Fruit fly (Drosophila melanogaster) whole organism, embryonic: ENCODE results near the gene lectin-29Ca.

Experiments used
- Antp ChIP-seq: fragments of 200-800 bp; sonication (Bioruptor generic); optimal IDR thresholded peaks from 3 replicates; lab custom pipeline; 2016; ENCODE audit warnings: missing biosample characterization, missing genetic modification characterization
- CG10147 ChIP-seq: fragments of 200-800 bp; sonication (Bioruptor generic); optimal IDR thresholded peaks from 2 replicates; lab custom pipeline; 2019; ENCODE audit warnings: missing biosample characterization, mild to moderate bottlenecking, missing genetic modification characterization, moderate library complexity
- CG11085 ChIP-seq: fragments of 200-800 bp; sonication (Bioruptor generic); IDR thresholded peaks from 2 replicates; pipeline ENCODE4 v1.3.6; 2022; ENCODE audit warnings: missing biosample characterization, missing genetic modification characterization
- CG12071 ChIP-seq: fragments of 200-800 bp; sonication (Bioruptor generic); optimal IDR thresholded peaks from 3 replicates; lab custom pipeline; 2018; ENCODE audit warnings: missing biosample characterization, mild to moderate bottlenecking, missing genetic modification characterization
- CG12104 ChIP-seq: fragments of 200-800 bp; sonication (Bioruptor generic); optimal IDR thresholded peaks from 3 replicates; lab custom pipeline; 2016; ENCODE audit warnings: missing biosample characterization, missing genetic modification characterization
- CG12219 ChIP-seq: fragments of 200-800 bp; sonication (Bioruptor generic); optimal IDR thresholded peaks from 3 replicates; lab custom pipeline; 2018; ENCODE audit warnings: missing biosample characterization, mild to moderate bottlenecking, missing genetic modification characterization
- CG15514 ChIP-seq: fragments of 200-800 bp; sonication (Bioruptor generic); optimal IDR thresholded peaks from 3 replicates; lab custom pipeline; 2017; ENCODE audit warnings: missing biosample characterization, missing genetic modification characterization, mild to moderate bottlenecking, moderate library complexity, missing genetic modification reagents
- CG16813 ChIP-seq: fragments of 200-800 bp; sonication (Bioruptor generic); IDR thresholded peaks from 3 replicates; pipeline ENCODE4 v1.3.6; 2022; ENCODE audit warnings: missing biosample characterization, missing genetic modification characterization; ENCODE audit not compliant: partially characterized antibody
- CG2889 ChIP-seq: fragments of 200-800 bp; sonication (Bioruptor generic); IDR thresholded peaks from 3 replicates; pipeline ENCODE4 v1.3.6; 2022; ENCODE audit warnings: missing biosample characterization, missing genetic modification characterization
- CG3065 ChIP-seq: fragments of 200-800 bp; sonication (Bioruptor generic); optimal IDR thresholded peaks from 2 replicates; lab custom pipeline; 2016; ENCODE audit warnings: missing biosample characterization, missing genetic modification characterization
- CG43689 ChIP-seq: fragments of 200-800 bp; sonication (Bioruptor generic); IDR thresholded peaks from 2 replicates; pipeline ENCODE4 v1.3.6; 2022; ENCODE audit warnings: missing biosample characterization, missing genetic modification characterization
- CG4424 ChIP-seq: fragments of 200-800 bp; sonication (Bioruptor generic); optimal IDR thresholded peaks from 3 replicates; lab custom pipeline; 2016; ENCODE audit warnings: missing biosample characterization, missing genetic modification characterization
- CG4820 ChIP-seq: fragments of 200-800 bp; sonication (Bioruptor generic); optimal IDR thresholded peaks from 3 replicates; lab custom pipeline; 2016; ENCODE audit warnings: missing biosample characterization, missing genetic modification characterization
- CG5180 ChIP-seq: fragments of 200-800 bp; sonication (Bioruptor generic); optimal IDR thresholded peaks from 3 replicates; lab custom pipeline; 2017; ENCODE audit warnings: missing biosample characterization, missing genetic modification characterization, mild to moderate bottlenecking, moderate library complexity, missing genetic modification reagents
- CG8944 ChIP-seq: fragments of 200-800 bp; sonication (Bioruptor generic); optimal IDR thresholded peaks from 3 replicates; lab custom pipeline; 2016; ENCODE audit warnings: missing biosample characterization, missing genetic modification characterization
- CG9797 ChIP-seq: fragments of 200-800 bp; sonication (Bioruptor generic); optimal IDR thresholded peaks from 3 replicates; lab custom pipeline; 2018; ENCODE audit warnings: missing biosample characterization, mild to moderate bottlenecking, missing genetic modification characterization
- Dek ChIP-seq: fragments of 200-800 bp; sonication (Bioruptor generic); optimal IDR thresholded peaks from 3 replicates; lab custom pipeline; 2019; ENCODE audit warnings: missing biosample characterization, mild to moderate bottlenecking, missing genetic modification characterization, moderate library complexity
- E2f1 ChIP-seq: fragments of 200-800 bp; sonication (Bioruptor generic); IDR thresholded peaks from 2 replicates; pipeline ENCODE4 v1.3.6; 2022; ENCODE audit warnings: missing biosample characterization, missing genetic modification characterization
- H15 ChIP-seq: fragments of 200-800 bp; sonication (Bioruptor generic); IDR thresholded peaks from 3 replicates; pipeline ENCODE4 v1.3.6; 2022; ENCODE audit warnings: missing biosample characterization, missing genetic modification characterization
- HmgZ ChIP-seq: fragments of 200-800 bp; sonication (Bioruptor generic); optimal IDR thresholded peaks from 2 replicates; lab custom pipeline; 2018; ENCODE audit warnings: missing biosample characterization, mild to moderate bottlenecking, missing genetic modification characterization
- NC2β ChIP-seq: fragments of 200-800 bp; sonication (Bioruptor generic); optimal IDR thresholded peaks from 2 replicates; lab custom pipeline; 2016; ENCODE audit warnings: missing biosample characterization, missing genetic modification characterization
- Oli ChIP-seq: fragments of 200-800 bp; sonication (Bioruptor generic); optimal IDR thresholded peaks from 2 replicates; lab custom pipeline; 2018; ENCODE audit warnings: missing biosample characterization, mild to moderate bottlenecking, missing genetic modification characterization, moderate library complexity
- PHDP ChIP-seq: fragments of 200-800 bp; sonication (Bioruptor generic); optimal IDR thresholded peaks from 3 replicates; lab custom pipeline; 2018; ENCODE audit warnings: missing biosample characterization, mild to moderate bottlenecking, missing genetic modification characterization, moderate library complexity
- Sin3A ChIP-seq: fragments of >200 bp; optimal IDR thresholded peaks from 2 replicates; lab custom pipeline; 2018
- Sox100B ChIP-seq: fragments of 200-800 bp; sonication (Bioruptor generic); optimal IDR thresholded peaks from 3 replicates; lab custom pipeline; 2018; ENCODE audit warnings: missing biosample characterization, mild to moderate bottlenecking, missing genetic modification characterization
- ab ChIP-seq: fragments of 200-800 bp; sonication (Bioruptor generic); optimal IDR thresholded peaks from 2 replicates; lab custom pipeline; 2016; ENCODE audit warnings: missing biosample characterization, missing genetic modification characterization
- ara ChIP-seq: fragments of 200-800 bp; sonication (Bioruptor generic); IDR thresholded peaks from 2 replicates; pipeline ENCODE4 v1.3.6; 2022; ENCODE audit warnings: missing biosample characterization, missing genetic modification characterization
- cg ChIP-seq: fragments of 200-800 bp; sonication (Bioruptor generic); optimal IDR thresholded peaks from 3 replicates; lab custom pipeline; 2019; ENCODE audit warnings: missing biosample characterization, mild to moderate bottlenecking, missing genetic modification characterization, moderate library complexity
- chn ChIP-seq: fragments of 200-800 bp; sonication (Bioruptor generic); optimal IDR thresholded peaks from 2 replicates; lab custom pipeline; 2016; ENCODE audit warnings: missing biosample characterization, missing genetic modification characterization
- crp ChIP-seq, 2 experiments: fragments of 200-800 bp; sonication (Bioruptor generic); optimal IDR thresholded peaks; 2 replicates in 1 of 2; 3 replicates in 1 of 2; lab custom pipeline; 2017; ENCODE audit warnings: missing biosample characterization in 2 of 2, missing genetic modification characterization in 2 of 2, mild to moderate bottlenecking in 1 of 2, moderate library complexity in 1 of 2
- ems ChIP-seq: fragments of 200-800 bp; sonication (Bioruptor generic); optimal IDR thresholded peaks from 3 replicates; lab custom pipeline; 2016; ENCODE audit warnings: missing biosample characterization, missing genetic modification characterization
- ewg ChIP-seq: fragments of 200-800 bp; sonication (Bioruptor generic); optimal IDR thresholded peaks from 3 replicates; lab custom pipeline; 2017; ENCODE audit warnings: mild to moderate bottlenecking, missing biosample characterization, missing genetic modification reagents, missing genetic modification characterization
- ftz-f1 ChIP-seq: fragments of 200-800 bp; sonication (Bioruptor generic); optimal IDR thresholded peaks from 2 replicates; lab custom pipeline; 2016; ENCODE audit warnings: missing biosample characterization, missing genetic modification characterization
- fu2 ChIP-seq: fragments of 200-800 bp; sonication (Bioruptor generic); optimal IDR thresholded peaks from 2 replicates; lab custom pipeline; 2016; ENCODE audit warnings: missing biosample characterization, missing genetic modification characterization
- jing ChIP-seq: fragments of 200-800 bp; sonication (Bioruptor generic); optimal IDR thresholded peaks from 2 replicates; lab custom pipeline; 2018; ENCODE audit warnings: missing biosample characterization, mild to moderate bottlenecking, missing genetic modification characterization
- kah ChIP-seq: fragments of 200-800 bp; sonication (Bioruptor generic); optimal IDR thresholded peaks from 2 replicates; lab custom pipeline; 2018; ENCODE audit warnings: missing biosample characterization, mild to moderate bottlenecking, missing genetic modification characterization
- pan ChIP-seq, 4 experiments: fragments of >200 bp in 3 of 4; fragments of 200-800 bp in 1 of 4; sonication (Bioruptor generic) in 1 of 4; optimal IDR thresholded peaks in 3 of 4; IDR thresholded peaks in 1 of 4; 2 replicates each; pipeline versions ENCODE4 v1.3.6 to Lab custom; 2017 to 2022; ENCODE audit warnings: missing biosample characterization in 2 of 4, missing genetic modification characterization in 2 of 4, mixed read lengths in 1 of 4
- pho ChIP-seq: fragments of 200-800 bp; sonication (Bioruptor generic); optimal IDR thresholded peaks from 2 replicates; lab custom pipeline; 2016; ENCODE audit warnings: missing biosample characterization, missing genetic modification characterization
- phol ChIP-seq: fragments of 200-800 bp; sonication (Bioruptor generic); optimal IDR thresholded peaks from 3 replicates; lab custom pipeline; 2018; ENCODE audit warnings: missing biosample characterization, mild to moderate bottlenecking, missing genetic modification characterization, moderate library complexity
- psq ChIP-seq: fragments of 200-800 bp; sonication (Bioruptor generic); optimal IDR thresholded peaks from 2 replicates; lab custom pipeline; 2017; ENCODE audit warnings: missing biosample characterization, missing genetic modification characterization
- salm ChIP-seq: fragments of 200-800 bp; sonication (Bioruptor generic); optimal IDR thresholded peaks from 2 replicates; lab custom pipeline; 2018; ENCODE audit warnings: missing biosample characterization, mild to moderate bottlenecking, missing genetic modification characterization
- sr ChIP-seq: fragments of 200-800 bp; sonication (Bioruptor generic); IDR thresholded peaks from 3 replicates; pipeline ENCODE4 v1.3.6; 2022; ENCODE audit warnings: missing biosample characterization, missing genetic modification characterization
- sug ChIP-seq: fragments of 200-800 bp; optimal IDR thresholded peaks from 2 replicates; lab custom pipeline; 2019; ENCODE audit warnings: missing biosample characterization, mild to moderate bottlenecking, missing genetic modification characterization, moderate library complexity
- tap ChIP-seq: fragments of 200-800 bp; optimal IDR thresholded peaks from 3 replicates; lab custom pipeline; 2019; ENCODE audit warnings: missing biosample characterization, mild to moderate bottlenecking, missing genetic modification characterization, moderate library complexity
- unc-4 ChIP-seq: fragments of 200-800 bp; sonication (Bioruptor generic); IDR thresholded peaks from 2 replicates; pipeline ENCODE4 v1.3.6; 2022; ENCODE audit warnings: missing biosample characterization, missing genetic modification characterization; ENCODE audit not compliant: partially characterized antibody
- usp ChIP-seq: fragments of >200 bp; optimal IDR thresholded peaks from 2 replicates; lab custom pipeline; 2017; ENCODE audit warnings: missing biosample characterization, missing genetic modification characterization
- wek ChIP-seq: fragments of 200-800 bp; sonication (Bioruptor generic); optimal IDR thresholded peaks from 3 replicates; lab custom pipeline; 2018; ENCODE audit warnings: missing biosample characterization, mild to moderate bottlenecking, missing genetic modification characterization, moderate library complexity
- zen2 ChIP-seq: fragments of 200-800 bp; sonication (Bioruptor generic); IDR thresholded peaks from 3 replicates; pipeline ENCODE4 v1.3.6; 2022; ENCODE audit warnings: missing biosample characterization, missing genetic modification characterization; ENCODE audit not compliant: partially characterized antibody

lectin-29Ca gene

dm6 chr2L:8414887-8415883 is 21.1 kb upstream of the lectin-29Ca start, which contains the start of the genes CG13398 and Akap200 (continued):
- no peak for TF ChIP-seq CG12219
- no peak for TF ChIP-seq Antp (GFP tag; lab: Kevin White, UChicago)
- peak; percentile 64 for TF ChIP-seq CG9797 (GFP tag; lab: Kevin White, UChicago)
- TF ChIP-seq ewg (GFP tag; lab: Kevin White, UChicago) = no peak
- no peak for TF ChIP-seq ems (GFP tag; lab: Kevin White, UChicago)
- no peak for TF ChIP-seq tap (tag; lab: Kevin White, UChicago)
- no peak for TF ChIP-seq CG10147 (GFP tag; lab: Kevin White, UChicago)
- no peak for TF ChIP-seq zen2 (GFP tag; lab: Robert Waterston, UW)
- TF ChIP-seq ftz-f1 (GFP tag; lab: Kevin White, UChicago) = no peak
- TF ChIP-seq PHDP (tag; lab: Kevin White, UChicago) = no peak
- no peak for TF ChIP-seq CG12071 (GFP tag; lab: Kevin White, UChicago)
- peak; percentile 50 for TF ChIP-seq chn
- TF ChIP-seq Sox100B (GFP tag; lab: Kevin White, UChicago) = peak; percentile 44
- TF ChIP-seq H15 (GFP tag; lab: Robert Waterston, UW) = no peak
- no peak for TF ChIP-seq pan (optimal IDR thresholded peaks at IDR 0.05; lab: Kevin White, UChicago)
- TF ChIP-seq pan (GFP tag; optimal IDR thresholded peaks at IDR 0.05 in 1 of 2, IDR thresholded peaks at IDR 0.05 in 1 of 2) = peak in 1 of 2 experiments; percentile 16
- peak; percentile 14 for TF ChIP-seq sug (tag; lab: Kevin White, UChicago)
- no peak for TF ChIP-seq psq (GFP tag; lab: Kevin White, UChicago)
- no peak for TF ChIP-seq jing (GFP tag; lab: Kevin White, UChicago)
- TF ChIP-seq pho (GFP tag; lab: Kevin White, UChicago) = peak; percentile 3
- peak; percentile 46 for TF ChIP-seq CG4424
- no peak for TF ChIP-seq Oli
- no peak for TF ChIP-seq CG3065 (GFP tag; lab: Kevin White, UChicago)
- TF ChIP-seq wek (GFP tag; lab: Kevin White, UChicago) = no peak
- no peak for TF ChIP-seq salm (tag; lab: Kevin White, UChicago)
- no peak for TF ChIP-seq kah (GFP tag; lab: Kevin White, UChicago)
- TF ChIP-seq CG12104 (GFP tag; lab: Kevin White, UChicago) = peak; percentile 14
- no peak for TF ChIP-seq CG43689 (GFP tag; lab: Robert Waterston, UW)
- peak; percentile 19 for TF ChIP-seq CG15514 (GFP tag; lab: Kevin White, UChicago)
- TF ChIP-seq cg (GFP tag; lab: Kevin White, UChicago) = no peak
- peak; percentile 94 for TF ChIP-seq phol (tag; lab: Kevin White, UChicago)
- TF ChIP-seq Dek = no peak
- no peak for TF ChIP-seq CG5180 (GFP tag; lab: Kevin White, UChicago)
- TF ChIP-seq unc-4 (GFP tag; lab: Robert Waterston, UW) = no peak
- TF ChIP-seq Sin3A (lab: Kevin White, UChicago) = peak; percentile 46
- TF ChIP-seq sr (GFP tag; lab: Robert Waterston, UW) = no peak
- no peak for TF ChIP-seq CG2889 (GFP tag; lab: Robert Waterston, UW)
- no peak for TF ChIP-seq crp (GFP tag; optimal IDR thresholded peaks at IDR 0.05; lab: Kevin White, UChicago)
- TF ChIP-seq ab (GFP tag; lab: Kevin White, UChicago) = no peak
- TF ChIP-seq fu2 (GFP tag; lab: Kevin White, UChicago) = no peak
- no peak for TF ChIP-seq HmgZ (tag; lab: Kevin White, UChicago)
- no peak for TF ChIP-seq CG16813 (GFP tag; lab: Robert Waterston, UW)
- no peak for TF ChIP-seq CG4820 (GFP tag; lab: Kevin White, UChicago)
- no peak for TF ChIP-seq NC2β (GFP tag; lab: Kevin White, UChicago)
- no peak for TF ChIP-seq CG8944 (GFP tag; lab: Kevin White, UChicago)
- TF ChIP-seq usp = no peak
- no peak for TF ChIP-seq CG11085 (GFP tag; lab: Robert Waterston, UW)
- TF ChIP-seq ara (GFP tag; lab: Robert Waterston, UW) = no peak
- no peak for TF ChIP-seq E2f1 (GFP tag; lab: Robert Waterston, UW)
